Worm (Caenorhabditis elegans): ENCODE data around the gene pcdr-1.

pcdr-1 gene

DNA sequence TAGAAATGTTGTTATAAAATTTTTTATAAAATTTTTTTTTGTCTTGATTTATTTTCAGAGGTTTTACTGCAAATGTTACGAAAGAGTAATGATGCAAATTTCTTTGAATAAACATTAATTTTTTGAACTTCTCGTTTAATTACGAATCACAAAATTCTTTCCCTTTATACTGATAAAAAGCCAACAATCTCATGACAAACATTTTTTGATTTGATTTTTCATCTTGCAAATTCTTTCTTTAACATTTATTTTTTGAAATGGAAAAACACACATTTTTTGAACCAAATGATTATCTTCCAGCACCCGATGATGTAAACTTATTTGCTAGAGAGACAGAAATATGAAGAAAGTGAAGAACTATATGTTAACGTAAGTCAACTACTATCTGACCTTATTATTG is 46.4 kb upstream of the pcdr-1 start, which contains the start of gene K09E9.1:
Gene K09E9.1 (plus strand): TSS at position 301 of the 400 bp plus-strand sequence.
- TF ChIP-seq lir-3 (tag; optimal IDR thresholded peaks at IDR 0.05; ENCODE audit: poor library complexity) (no peak), nhr-85 (tag) (no peak), unc-30 (tag; optimal IDR thresholded peaks at IDR 0.05) (no peak), F16B12.6 (tag; optimal IDR thresholded peaks at IDR 0.05) (no peak), nhr-20 (tag; optimal IDR thresholded peaks at IDR 0.05) (no peak), snpc-4 (tag; optimal IDR thresholded peaks at IDR 0.05) (no peak), C34B4.2 (tag; optimal IDR thresholded peaks at IDR 0.05) (no peak), hlh-4 (tag; optimal IDR thresholded peaks at IDR 0.05) (no peak), mef-2 (tag; optimal IDR thresholded peaks at IDR 0.05) (no peak), unc-62 (GFP tag; optimal IDR thresholded peaks at IDR 0.05) (no peak), pag-3 (tag; optimal IDR thresholded peaks at IDR 0.05; ENCODE audit: borderline replicate concordance, insufficient read depth) (no peak), alr-1 (tag; optimal IDR thresholded peaks at IDR 0.05; ENCODE audit: borderline replicate concordance) (no peak), pax-3 (tag; optimal IDR thresholded peaks at IDR 0.05) (no peak)

DNA sequence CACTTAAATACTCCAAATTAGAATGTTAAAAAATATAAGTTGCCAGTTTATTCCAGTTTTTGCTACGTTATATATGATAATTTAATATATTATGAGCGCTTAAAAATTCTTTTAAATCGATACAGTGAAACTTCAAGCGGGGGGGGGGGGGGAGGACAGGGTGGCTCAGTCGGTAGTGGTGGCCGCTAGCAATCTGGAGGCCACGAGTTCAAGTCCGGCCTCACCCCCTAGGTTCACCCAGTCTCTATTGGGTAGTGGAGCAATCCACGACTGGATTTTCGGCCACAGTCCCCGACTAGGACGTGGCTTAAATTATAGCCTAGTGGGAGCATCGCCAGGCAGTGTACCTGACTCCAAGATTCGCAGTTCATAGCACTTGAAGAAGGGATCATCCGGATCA is 45.6 kb upstream of the pcdr-1 start:
- TF ChIP-seq sptf-1 (tag; optimal IDR thresholded peaks at IDR 0.05) (no peak), ceh-63 (GFP tag; optimal IDR thresholded peaks at IDR 0.05) (no peak), rnt-1 (tag; optimal IDR thresholded peaks at IDR 0.05) (no peak), unc-62 (GFP tag; optimal IDR thresholded peaks at IDR 0.05) (no peak), egl-27 (tag; optimal IDR thresholded peaks at IDR 0.05) (no peak), mef-2 (tag; optimal IDR thresholded peaks at IDR 0.05) (no peak), C04F5.9 (tag; optimal IDR thresholded peaks at IDR 0.05) (no peak), tlp-1 (tag; optimal IDR thresholded peaks at IDR 0.05) (no peak), jun-1 (tag; optimal IDR thresholded peaks at IDR 0.05) (no peak), ceh-90 (tag; optimal IDR thresholded peaks at IDR 0.05) (no peak), lin-13 (GFP tag; optimal IDR thresholded peaks at IDR 0.05) (no peak)

ce11 chrX:15622041-15622440 is 44.5 kb upstream of the pcdr-1 start:
- TF ChIP-seq fkh-10 (GFP tag; optimal IDR thresholded peaks at IDR 0.05), result no peak
- peak; percentile 25 for TF ChIP-seq elt-2 (tag; optimal IDR thresholded peaks at IDR 0.05)
- TF ChIP-seq hlh-17 (GFP tag; optimal IDR thresholded peaks at IDR 0.05; ENCODE audit: borderline replicate concordance), result no peak
- TF ChIP-seq nhr-12 (tag; optimal IDR thresholded peaks at IDR 0.05), result no peak
- TF ChIP-seq mef-2 (tag; optimal IDR thresholded peaks at IDR 0.05), result no peak
- peak; percentile 19 for TF ChIP-seq nhr-71 (tag; optimal IDR thresholded peaks at IDR 0.05)
- no peak for TF ChIP-seq unc-30 (tag; optimal IDR thresholded peaks at IDR 0.05)
- TF ChIP-seq ceh-90 (tag; optimal IDR thresholded peaks at IDR 0.05), result no peak
- TF ChIP-seq fkh-8 (tag; optimal IDR thresholded peaks at IDR 0.05), result peak; percentile 24
- peak; percentile 45 for TF ChIP-seq lin-14 (GFP tag; optimal IDR thresholded peaks at IDR 0.05)
- TF ChIP-seq vab-15 (tag; optimal IDR thresholded peaks at IDR 0.05), result no peak
- TF ChIP-seq unc-62 (GFP tag; optimal IDR thresholded peaks at IDR 0.05), result no peak
- TF ChIP-seq fos-1 (tag; optimal IDR thresholded peaks at IDR 0.05), result no peak
- no peak for TF ChIP-seq pqm-1 (tag; optimal IDR thresholded peaks at IDR 0.05)
- TF ChIP-seq alr-1 (tag; optimal IDR thresholded peaks at IDR 0.05; ENCODE audit: borderline replicate concordance), result no peak
- TF ChIP-seq efl-1 (optimal IDR thresholded peaks at IDR 0.05), result no peak
- TF ChIP-seq efl-1 (GFP tag; optimal IDR thresholded peaks at IDR 0.05 in 1 of 2), result peak in 1 of 2 experiments; percentile 79
- TF ChIP-seq lir-3 (tag; optimal IDR thresholded peaks at IDR 0.05; ENCODE audit: poor library complexity), result no peak

- TF ChIP-seq nhr-20 (tag; optimal IDR thresholded peaks at IDR 0.05) (peak; percentile 28), nhr-77 (tag; optimal IDR thresholded peaks at IDR 0.05) (no peak), hlh-4 (tag; optimal IDR thresholded peaks at IDR 0.05) (no peak), C16A3.4 (tag; optimal IDR thresholded peaks at IDR 0.05) (no peak), unc-86 (tag; optimal IDR thresholded peaks at IDR 0.05) (no peak), nhr-28 (tag; optimal IDR thresholded peaks at IDR 0.05) (no peak), nhr-47 (tag; optimal IDR thresholded peaks at IDR 0.05) (no peak), xbp-1 (tag; optimal IDR thresholded peaks at IDR 0.05) (no peak), nhr-76 (tag; optimal IDR thresholded peaks at IDR 0.05) (no peak), ama-1 (optimal IDR thresholded peaks at IDR 0.05) (no peak), blmp-1 (tag; optimal IDR thresholded peaks at IDR 0.05) (peak; percentile 31), ceh-90 (tag; optimal IDR thresholded peaks at IDR 0.05) (no peak), ceh-82 (tag; optimal IDR thresholded peaks at IDR 0.05) (no peak), pax-3 (tag; optimal IDR thresholded peaks at IDR 0.05) (no peak), aha-1 (tag; optimal IDR thresholded peaks at IDR 0.05) (no peak), sox-4 (tag; optimal IDR thresholded peaks at IDR 0.05) (no peak), snpc-4 (tag; optimal IDR thresholded peaks at IDR 0.05) (no peak), rnt-1 (tag; optimal IDR thresholded peaks at IDR 0.05) (no peak), grh-1 (GFP tag; IDR thresholded peaks at IDR 0.05) (peak; percentile 51; the same call in 1 of the 2 replicates)
Measured at ce11 chrX:15626119-15626850, 40.3 kb upstream of the pcdr-1 start.
